Fruit fly (Drosophila melanogaster) whole organism, embryonic: ENCODE measurements around the gene siz.
A peak's percentile ranks its signal among the peaks of the same experiment; 100 is the strongest.

Experiments
- Asciz ChIP-seq: fragments of 200-800 bp; sonication (Bioruptor generic); optimal IDR thresholded peaks from 2 replicates; lab custom pipeline; 2017; ENCODE audit warnings: missing biosample characterization, mild to moderate bottlenecking, missing genetic modification characterization, missing genetic modification reagents
- Awh ChIP-seq: fragments of 200-800 bp; sonication (Bioruptor generic); IDR thresholded peaks from 2 replicates; pipeline ENCODE4, ENCODE4 v1.3.6; 2022; ENCODE audit warnings: missing biosample characterization, missing genetic modification characterization
- BEAF-32 ChIP-seq: fragments of 200-800 bp; sonication (Bioruptor generic); optimal IDR thresholded peaks from 3 replicates; lab custom pipeline; 2017; ENCODE audit warnings: missing biosample characterization, missing genetic modification characterization, mild to moderate bottlenecking, moderate library complexity, missing genetic modification reagents
- CG1024 ChIP-seq: fragments of 200-800 bp; sonication (Bioruptor generic); IDR thresholded peaks from 2 replicates; pipeline ENCODE4 v1.3.6; 2022; ENCODE audit warnings: missing biosample characterization, missing genetic modification characterization
- CG10267 ChIP-seq: fragments of 200-800 bp; sonication (Bioruptor generic); optimal IDR thresholded peaks from 2 replicates; lab custom pipeline; 2018; ENCODE audit warnings: missing biosample characterization, mild to moderate bottlenecking, missing genetic modification characterization, moderate library complexity
- CG11696 ChIP-seq: fragments of 200-800 bp; sonication (Bioruptor generic); IDR thresholded peaks from 2 replicates; pipeline ENCODE4 v1.3.6; 2022; ENCODE audit warnings: missing biosample characterization, missing genetic modification characterization
- CG12104 ChIP-seq: fragments of 200-800 bp; sonication (Bioruptor generic); optimal IDR thresholded peaks from 3 replicates; lab custom pipeline; 2016; ENCODE audit warnings: missing biosample characterization, missing genetic modification characterization
- CG1233 ChIP-seq: fragments of 200-800 bp; sonication (Bioruptor generic); optimal IDR thresholded peaks from 4 replicates; lab custom pipeline; 2018; ENCODE audit warnings: missing biosample characterization, mild to moderate bottlenecking, missing genetic modification characterization
- CG15269 ChIP-seq: fragments of 200-800 bp; sonication (Bioruptor generic); optimal IDR thresholded peaks from 2 replicates; lab custom pipeline; 2018; ENCODE audit warnings: missing biosample characterization, mild to moderate bottlenecking, missing genetic modification characterization, moderate library complexity
- CG16863 ChIP-seq: fragments of 200-800 bp; sonication (Bioruptor generic); optimal IDR thresholded peaks from 3 replicates; lab custom pipeline; 2016; ENCODE audit warnings: missing biosample characterization, missing genetic modification characterization
- CG17186 ChIP-seq: fragments of 200-800 bp; sonication (Bioruptor generic); optimal IDR thresholded peaks from 3 replicates; lab custom pipeline; 2017; ENCODE audit warnings: missing biosample characterization, missing genetic modification reagents, missing genetic modification characterization
- CG1832 ChIP-seq: fragments of 200-800 bp; sonication (Bioruptor generic); optimal IDR thresholded peaks from 2 replicates; lab custom pipeline; 2017; ENCODE audit warnings: missing biosample characterization, mild to moderate bottlenecking, missing genetic modification characterization, inconsistent platforms
- CG18764 ChIP-seq: fragments of 200-800 bp; sonication (Bioruptor generic); optimal IDR thresholded peaks from 3 replicates; lab custom pipeline; 2016; ENCODE audit warnings: missing biosample characterization, missing genetic modification characterization
- CG2199 ChIP-seq: fragments of 200-800 bp; sonication (Bioruptor generic); IDR thresholded peaks from 3 replicates; pipeline ENCODE4 v1.3.6; 2022; ENCODE audit warnings: missing biosample characterization, missing genetic modification characterization
- CG42726 ChIP-seq: fragments of 200-800 bp; sonication (Bioruptor generic); IDR thresholded peaks from 2 replicates; pipeline ENCODE4 v1.3.6; 2022; ENCODE audit warnings: missing biosample characterization, missing genetic modification characterization; ENCODE audit not compliant: partially characterized antibody
- CG43689 ChIP-seq: fragments of 200-800 bp; sonication (Bioruptor generic); IDR thresholded peaks from 2 replicates; pipeline ENCODE4 v1.3.6; 2022; ENCODE audit warnings: missing biosample characterization, missing genetic modification characterization
- CG4617 ChIP-seq: fragments of 200-800 bp; sonication (Bioruptor generic); optimal IDR thresholded peaks from 3 replicates; lab custom pipeline; 2016; ENCODE audit warnings: missing biosample characterization, missing genetic modification characterization, borderline replicate concordance
- CG4707 ChIP-seq: fragments of 200-800 bp; sonication (Bioruptor generic); optimal IDR thresholded peaks from 2 replicates; lab custom pipeline; 2018; ENCODE audit warnings: missing biosample characterization, mild to moderate bottlenecking, missing genetic modification characterization, moderate library complexity
- CG5245 ChIP-seq: fragments of 200-800 bp; sonication (Bioruptor generic); optimal IDR thresholded peaks from 3 replicates; lab custom pipeline; 2016; ENCODE audit warnings: missing biosample characterization, missing genetic modification characterization
- CG6175 ChIP-seq: fragments of 200-800 bp; sonication (Bioruptor generic); IDR thresholded peaks from 3 replicates; pipeline ENCODE4 v1.3.6; 2022; ENCODE audit warnings: missing biosample characterization, missing genetic modification characterization
- CG6254 ChIP-seq: fragments of 200-800 bp; sonication (Bioruptor generic); optimal IDR thresholded peaks from 3 replicates; lab custom pipeline; 2017; ENCODE audit warnings: mild to moderate bottlenecking, missing biosample characterization, missing genetic modification reagents, missing genetic modification characterization
- CG8281 ChIP-seq: fragments of 200-800 bp; sonication (Bioruptor generic); optimal IDR thresholded peaks from 2 replicates; lab custom pipeline; 2018; ENCODE audit warnings: missing biosample characterization, mild to moderate bottlenecking, missing genetic modification characterization, moderate library complexity
- Dip3 ChIP-seq: fragments of 200-800 bp; sonication (Bioruptor generic); optimal IDR thresholded peaks from 3 replicates; lab custom pipeline; 2016; ENCODE audit warnings: missing biosample characterization, missing genetic modification characterization
- Dref ChIP-seq: fragments of 200-800 bp; sonication (Bioruptor generic); IDR thresholded peaks from 2 replicates; pipeline ENCODE4 v1.3.6; 2022; ENCODE audit warnings: missing biosample characterization, missing genetic modification characterization
- Jarid2 ChIP-seq: fragments of 200-800 bp; sonication (Bioruptor generic); optimal IDR thresholded peaks from 3 replicates; lab custom pipeline; 2017; ENCODE audit warnings: mild to moderate bottlenecking, missing biosample characterization, missing genetic modification reagents, missing genetic modification characterization
- Kr ChIP-seq: fragments of 200-800 bp; sonication (Bioruptor generic); optimal IDR thresholded peaks from 2 replicates; lab custom pipeline; 2017; ENCODE audit warnings: missing biosample characterization, mild to moderate bottlenecking, missing genetic modification characterization
- Neu2 ChIP-seq: fragments of 200-800 bp; sonication (Bioruptor generic); optimal IDR thresholded peaks from 3 replicates; lab custom pipeline; 2016; ENCODE audit warnings: missing biosample characterization, missing genetic modification characterization, borderline replicate concordance
- PHDP ChIP-seq: fragments of 200-800 bp; sonication (Bioruptor generic); optimal IDR thresholded peaks from 3 replicates; lab custom pipeline; 2018; ENCODE audit warnings: missing biosample characterization, mild to moderate bottlenecking, missing genetic modification characterization, moderate library complexity
- Scr ChIP-seq: fragments of 200-800 bp; sonication (Bioruptor generic); IDR thresholded peaks from 2 replicates; pipeline ENCODE4 v1.3.6; 2022; ENCODE audit warnings: missing biosample characterization, missing genetic modification characterization; ENCODE audit not compliant: partially characterized antibody
- Sry-β ChIP-seq: fragments of 200-800 bp; sonication (Bioruptor generic); optimal IDR thresholded peaks from 2 replicates; lab custom pipeline; 2018; ENCODE audit warnings: missing biosample characterization, mild to moderate bottlenecking, missing genetic modification characterization, moderate library complexity
- Sry-δ ChIP-seq: fragments of 200-800 bp; sonication (Bioruptor generic); optimal IDR thresholded peaks from 2 replicates; lab custom pipeline; 2016; ENCODE audit warnings: missing biosample characterization, missing genetic modification characterization
- amos ChIP-seq: fragments of 200-800 bp; sonication (Bioruptor generic); IDR thresholded peaks from 2 replicates; pipeline ENCODE4 v1.3.6; 2022; ENCODE audit warnings: missing biosample characterization, missing genetic modification characterization; ENCODE audit not compliant: partially characterized antibody
- cad ChIP-seq: fragments of >200 bp; optimal IDR thresholded peaks from 2 replicates; lab custom pipeline; 2017; ENCODE audit warnings: missing biosample characterization, missing genetic modification characterization
- chif ChIP-seq, 2 experiments: fragments of 200-800 bp; sonication (Bioruptor generic); optimal IDR thresholded peaks; 3 replicates each; lab custom pipeline; 2016; ENCODE audit warnings: missing biosample characterization in 2 of 2, missing genetic modification characterization in 2 of 2
- fd3F ChIP-seq: fragments of 200-800 bp; sonication (Bioruptor generic); optimal IDR thresholded peaks from 2 replicates; lab custom pipeline; 2018; ENCODE audit warnings: missing biosample characterization, mild to moderate bottlenecking, missing genetic modification characterization, moderate library complexity
- fu2 ChIP-seq: fragments of 200-800 bp; sonication (Bioruptor generic); optimal IDR thresholded peaks from 2 replicates; lab custom pipeline; 2016; ENCODE audit warnings: missing biosample characterization, missing genetic modification characterization
- ind ChIP-seq: fragments of 200-800 bp; sonication (Bioruptor generic); optimal IDR thresholded peaks from 3 replicates; lab custom pipeline; 2016; ENCODE audit warnings: missing biosample characterization, missing genetic modification characterization
- ken ChIP-seq: fragments of 200-800 bp; sonication (Bioruptor generic); IDR thresholded peaks from 3 replicates; pipeline ENCODE4 v1.3.6; 2022; ENCODE audit warnings: missing biosample characterization, missing genetic modification characterization
- klu ChIP-seq: fragments of 200-800 bp; sonication (Bioruptor generic); IDR thresholded peaks from 2 replicates; pipeline ENCODE4 v1.3.6; 2022; ENCODE audit warnings: missing biosample characterization, missing genetic modification characterization
- lab ChIP-seq: fragments of 200-800 bp; sonication (Bioruptor generic); optimal IDR thresholded peaks from 3 replicates; lab custom pipeline; 2017; ENCODE audit warnings: missing biosample characterization, missing genetic modification characterization, mild to moderate bottlenecking, moderate library complexity, missing genetic modification reagents
- nerfin-1 ChIP-seq: fragments of 200-800 bp; sonication (Bioruptor generic); optimal IDR thresholded peaks from 3 replicates; lab custom pipeline; 2019; ENCODE audit warnings: missing biosample characterization, mild to moderate bottlenecking, missing genetic modification characterization, moderate library complexity
- pan ChIP-seq, 4 experiments: fragments of >200 bp in 3 of 4; fragments of 200-800 bp in 1 of 4; sonication (Bioruptor generic) in 1 of 4; optimal IDR thresholded peaks in 3 of 4; IDR thresholded peaks in 1 of 4; 2 replicates each; pipeline versions ENCODE4 v1.3.6 to Lab custom; 2017 to 2022; ENCODE audit warnings: missing biosample characterization in 2 of 4, missing genetic modification characterization in 2 of 4, mixed read lengths in 1 of 4
- pnt ChIP-seq: fragments of 200-800 bp; sonication (Bioruptor generic); optimal IDR thresholded peaks from 3 replicates; lab custom pipeline; 2016; ENCODE audit warnings: missing biosample characterization, missing genetic modification characterization
- scrt ChIP-seq: fragments of 200-800 bp; sonication (Bioruptor generic); optimal IDR thresholded peaks from 2 replicates; lab custom pipeline; 2018; ENCODE audit warnings: missing biosample characterization, mild to moderate bottlenecking, missing genetic modification characterization, moderate library complexity
- shn ChIP-seq: fragments of 200-800 bp; sonication (Bioruptor generic); optimal IDR thresholded peaks from 3 replicates; lab custom pipeline; 2016; ENCODE audit warnings: missing biosample characterization, missing genetic modification characterization
- stc ChIP-seq: fragments of 200-800 bp; sonication (Bioruptor generic); IDR thresholded peaks from 2 replicates; pipeline ENCODE4 v1.3.6; 2022; ENCODE audit warnings: missing biosample characterization, missing genetic modification characterization
- trem ChIP-seq: fragments of 200-800 bp; optimal IDR thresholded peaks from 3 replicates; lab custom pipeline; 2019; ENCODE audit warnings: missing biosample characterization, mild to moderate bottlenecking, missing genetic modification characterization, moderate library complexity
- usp ChIP-seq: fragments of >200 bp; optimal IDR thresholded peaks from 2 replicates; lab custom pipeline; 2017; ENCODE audit warnings: missing biosample characterization, missing genetic modification characterization
- zen2 ChIP-seq: fragments of 200-800 bp; sonication (Bioruptor generic); IDR thresholded peaks from 3 replicates; pipeline ENCODE4 v1.3.6; 2022; ENCODE audit warnings: missing biosample characterization, missing genetic modification characterization; ENCODE audit not compliant: partially characterized antibody

siz gene

DNA sequence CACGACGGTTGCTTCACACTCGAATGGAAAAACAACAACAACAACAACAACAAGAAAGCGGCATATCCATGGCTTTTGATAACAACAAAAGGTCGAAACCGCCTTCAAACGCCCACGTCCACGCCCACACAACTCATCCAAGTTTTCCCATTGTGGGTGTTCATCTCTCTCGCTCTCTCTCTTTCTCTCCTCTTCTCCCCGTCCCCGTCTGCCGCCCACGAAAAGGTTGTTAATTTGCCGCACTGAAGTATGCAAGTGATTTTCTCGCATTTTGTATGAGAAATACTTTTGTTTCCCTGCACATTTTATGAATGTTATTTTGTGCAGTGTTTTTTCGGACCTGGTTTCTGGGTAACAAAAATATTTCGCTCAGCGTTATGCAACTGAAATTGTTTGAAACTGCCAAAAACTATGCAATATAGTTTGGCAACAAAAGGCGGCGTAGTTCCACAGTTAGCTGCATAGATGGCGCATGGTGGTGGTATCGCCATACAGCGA, 15.1 kb downstream of the siz start (continued):
- TF ChIP-seq CG5245 (GFP tag; lab: Kevin White, UChicago) (no peak), CG10267 (peak; percentile 43), cad (GFP tag; lab: Kevin White, UChicago) (no peak), shn (GFP tag; lab: Kevin White, UChicago) (peak; percentile 32), Kr (GFP tag; lab: Kevin White, UChicago) (no peak), lab (GFP tag; lab: Kevin White, UChicago) (peak; percentile 4), Awh (no peak), usp (no peak), CG11696 (GFP tag; lab: Robert Waterston, UW) (no peak), Neu2 (peak; percentile 40), Sry-β (GFP tag; lab: Kevin White, UChicago) (no peak), nerfin-1 (peak; percentile 10), chif (GFP tag; optimal IDR thresholded peaks at IDR 0.05; lab: Kevin White, UChicago) (no peak), Dref (no peak), CG12104 (GFP tag; lab: Kevin White, UChicago) (no peak), PHDP (peak; percentile 19), CG4707 (GFP tag; lab: Kevin White, UChicago) (no peak), CG42726 (GFP tag; lab: Robert Waterston, UW) (peak; percentile 48; the same call in 1 of the 2 replicates), zen2 (GFP tag; lab: Robert Waterston, UW) (no peak), scrt (GFP tag; lab: Kevin White, UChicago) (no peak), ken (GFP tag; lab: Robert Waterston, UW) (no peak), CG4617 (GFP tag; lab: Kevin White, UChicago) (no peak), CG43689 (GFP tag; lab: Robert Waterston, UW) (no peak), pnt (GFP tag; lab: Kevin White, UChicago) (no peak), Jarid2 (GFP tag; lab: Kevin White, UChicago) (peak; percentile 51), fu2 (GFP tag; lab: Kevin White, UChicago) (no peak), CG2199 (GFP tag; lab: Robert Waterston, UW) (peak; percentile 70; the same call in 2 of the 3 replicates), BEAF-32 (no peak), CG1832 (peak; percentile 81), CG1233 (GFP tag; lab: Kevin White, UChicago) (peak; percentile 5), Dip3 (no peak), stc (GFP tag; lab: Robert Waterston, UW) (peak; percentile 32; the same call in 1 of the 2 replicates), CG18764 (GFP tag; lab: Kevin White, UChicago) (peak; percentile 18), CG6254 (GFP tag; lab: Kevin White, UChicago) (peak; percentile 7), Asciz (GFP tag; lab: Kevin White, UChicago) (no peak), CG6175 (no peak), fd3F (GFP tag; lab: Kevin White, UChicago) (no peak), CG17186 (GFP tag; lab: Kevin White, UChicago) (no peak), CG8281 (tag; lab: Kevin White, UChicago) (no peak), CG16863 (GFP tag; lab: Kevin White, UChicago) (peak; percentile 65), Sry-δ (GFP tag; lab: Kevin White, UChicago) (peak; percentile 29), pan (optimal IDR thresholded peaks at IDR 0.05; lab: Kevin White, UChicago) (no peak), pan (GFP tag; optimal IDR thresholded peaks at IDR 0.05 in 1 of 2, IDR thresholded peaks at IDR 0.05 in 1 of 2) (peak in 1 of 2 experiments; percentile 25), Scr (GFP tag; lab: Robert Waterston, UW) (no peak), trem (tag; lab: Kevin White, UChicago) (peak; percentile 12), amos (GFP tag; lab: Robert Waterston, UW) (peak; percentile 43; the same call in 1 of the 2 replicates), ind (GFP tag; lab: Kevin White, UChicago) (no peak), klu (GFP tag; lab: Robert Waterston, UW) (peak; percentile 54), CG15269 (tag; lab: Kevin White, UChicago) (no peak), CG1024 (GFP tag; lab: Robert Waterston, UW) (no peak)
